Fruit fly (Drosophila melanogaster) ovary, adult (tissue): ENCODE data around the gene CG7276.
A peak's percentile ranks its signal among the peaks of the same experiment; 100 is the strongest.

Experiments
- CG17801 ChIP-seq: fragments of 200-800 bp; optimal IDR thresholded peaks from 2 replicates; lab custom pipeline; 2019; ENCODE audit warnings: missing biosample characterization, mild to moderate bottlenecking, missing genetic modification characterization, moderate library complexity; ENCODE audit not compliant: partially characterized antibody

CG7276 gene

dm6 chr3L:15536550-15536949 is 38.5 kb downstream of the CG7276 start:
- TF ChIP-seq CG17801 (GFP tag; lab: Kevin White, UChicago) = no peak

dm6 chr3L:15537916-15538581 is 40.0 kb downstream of the CG7276 start:
- no peak for TF ChIP-seq CG17801 (GFP tag; lab: Kevin White, UChicago)

dm6 chr3L:15538582-15539490 is 40.8 kb downstream of the CG7276 start:
- TF ChIP-seq CG17801 (GFP tag; lab: Kevin White, UChicago) = no peak

- TF ChIP-seq CG17801 (GFP tag; lab: Kevin White, UChicago) = peak; percentile 17
Observed at dm6 chr3L:15539903-15540409, 42.0 kb downstream of the CG7276 start.

- no peak for TF ChIP-seq CG17801 (GFP tag; lab: Kevin White, UChicago)
Observed at dm6 chr3L:15540682-15541081, 42.7 kb downstream of the CG7276 start.

dm6 chr3L:15541281-15541680 is 43.3 kb downstream of the CG7276 start:
- TF ChIP-seq CG17801 (GFP tag; lab: Kevin White, UChicago) = no peak

dm6 chr3L:15543049-15543448 is 45.0 kb downstream of the CG7276 start:
- TF ChIP-seq CG17801 (GFP tag; lab: Kevin White, UChicago) = peak; percentile 21

dm6 chr3L:15543467-15543866 is 45.5 kb downstream of the CG7276 start:
- TF ChIP-seq CG17801 (GFP tag; lab: Kevin White, UChicago) = no peak

dm6 chr3L:15544455-15545415 is 46.7 kb downstream of the CG7276 start:
- no peak for TF ChIP-seq CG17801 (GFP tag; lab: Kevin White, UChicago)

- TF ChIP-seq CG17801 (GFP tag; lab: Kevin White, UChicago) = no peak
Observed at dm6 chr3L:15547187-15547790, 49.3 kb downstream of the CG7276 start.
